Worm (Caenorhabditis elegans) whole organism, late embryonic: ENCODE data around the gene lgc-45.
A peak's percentile ranks its signal among the peaks of the same experiment; 100 is the strongest.

ENCODE experiments used
- C08G9.2 ChIP-seq: sonication (generic microtip); optimal IDR thresholded peaks from 2 replicates; lab custom pipeline; 2016; ENCODE audit warnings: mild to moderate bottlenecking, missing genetic modification characterization, moderate library complexity, missing compliant biosample characterization
- C38D4.7 ChIP-seq: fragments of 200-800 bp; sonication (Bioruptor generic); optimal IDR thresholded peaks from 2 replicates; lab custom pipeline; 2018; ENCODE audit warnings: mild to moderate bottlenecking, missing genetic modification characterization, moderate library complexity, missing compliant biosample characterization
- F13H6.1 ChIP-seq: sonication (generic microtip); optimal IDR thresholded peaks from 2 replicates; lab custom pipeline; 2016; ENCODE audit warnings: missing genetic modification characterization, missing compliant biosample characterization
- K02D7.2 ChIP-seq: sonication (generic microtip); optimal IDR thresholded peaks from 2 replicates; lab custom pipeline; 2017; ENCODE audit warnings: mild to moderate bottlenecking, missing genetic modification characterization, missing compliant biosample characterization
- T23F11.4 ChIP-seq: fragments of 200-800 bp; sonication (Bioruptor generic); optimal IDR thresholded peaks from 2 replicates; lab custom pipeline; 2018; ENCODE audit warnings: mild to moderate bottlenecking, missing genetic modification characterization, missing compliant biosample characterization
- ama-1 ChIP-seq: fragments of 150-350 bp; optimal IDR thresholded peaks from 2 replicates; lab custom pipeline; 2014
- ceh-14 ChIP-seq: sonication (generic microtip); optimal IDR thresholded peaks from 2 replicates; lab custom pipeline; 2016; ENCODE audit warnings: missing genotype, missing genetic modification characterization, missing compliant biosample characterization
- ceh-18 ChIP-seq: sonication (generic microtip); optimal IDR thresholded peaks from 2 replicates; lab custom pipeline; 2016; ENCODE audit warnings: missing genetic modification characterization, missing compliant biosample characterization
- ceh-19 ChIP-seq: fragments of 200-800 bp; sonication (Bioruptor generic); optimal IDR thresholded peaks from 2 replicates; lab custom pipeline; 2018; ENCODE audit warnings: mild to moderate bottlenecking, missing genetic modification characterization, missing compliant biosample characterization
- ceh-2 ChIP-seq: sonication (generic microtip); optimal IDR thresholded peaks from 2 replicates; lab custom pipeline; 2016; ENCODE audit warnings: missing genotype, missing genetic modification characterization, missing compliant biosample characterization
- ceh-22 ChIP-seq: sonication (generic microtip); optimal IDR thresholded peaks from 2 replicates; lab custom pipeline; 2017; ENCODE audit warnings: missing biosample characterization, missing genetic modification characterization
- ceh-24 ChIP-seq: sonication (generic microtip); optimal IDR thresholded peaks from 2 replicates; lab custom pipeline; 2016; ENCODE audit warnings: mild to moderate bottlenecking, missing genetic modification characterization, missing compliant biosample characterization
- ceh-30 ChIP-seq: fragments of 150-350 bp; optimal IDR thresholded peaks from 2 replicates; lab custom pipeline; 2014; ENCODE audit warnings: missing biosample characterization, missing genetic modification characterization
- ceh-31 ChIP-seq: sonication (generic microtip); optimal IDR thresholded peaks from 2 replicates; lab custom pipeline; 2016; ENCODE audit warnings: missing genetic modification characterization, missing compliant biosample characterization
- ceh-34 ChIP-seq: sonication (generic microtip); optimal IDR thresholded peaks from 2 replicates; lab custom pipeline; 2016; ENCODE audit warnings: mild to moderate bottlenecking, missing genetic modification characterization, missing compliant biosample characterization
- ceh-45 ChIP-seq: fragments of 200-800 bp; sonication (Bioruptor generic); IDR thresholded peaks from 2 replicates; pipeline ENCODE4 v1.3.6; 2022; ENCODE audit warnings: missing genetic modification reagents, missing genetic modification characterization, missing compliant biosample characterization
- ceh-6 ChIP-seq: fragments of 200-800 bp; sonication (Bioruptor generic); optimal IDR thresholded peaks from 2 replicates; lab custom pipeline; 2018; ENCODE audit warnings: mild to moderate bottlenecking, missing genetic modification characterization, missing compliant biosample characterization
- dmd-4 ChIP-seq: sonication (generic microtip); optimal IDR thresholded peaks from 2 replicates; lab custom pipeline; 2016; ENCODE audit warnings: borderline replicate concordance, missing genetic modification characterization, missing compliant biosample characterization
- elt-4 ChIP-seq: sonication (generic microtip); optimal IDR thresholded peaks from 2 replicates; lab custom pipeline; 2016; ENCODE audit warnings: missing genetic modification characterization, missing compliant biosample characterization
- ets-4 ChIP-seq: sonication (generic microtip); optimal IDR thresholded peaks from 2 replicates; lab custom pipeline; 2016; ENCODE audit warnings: missing genetic modification characterization, missing compliant biosample characterization
- fax-1 ChIP-seq: sonication (generic microtip); optimal IDR thresholded peaks from 2 replicates; lab custom pipeline; 2016; ENCODE audit warnings: missing genotype, missing genetic modification characterization, missing compliant biosample characterization
- fkh-10 ChIP-seq: fragments of 150-350 bp; optimal IDR thresholded peaks from 2 replicates; lab custom pipeline; 2014; ENCODE audit warnings: missing biosample characterization, missing genetic modification reagents, missing genetic modification characterization
- hlh-30 ChIP-seq: sonication (generic microtip); optimal IDR thresholded peaks from 2 replicates; lab custom pipeline; 2017; ENCODE audit warnings: antibody characterized with exemption, missing genetic modification characterization, missing compliant biosample characterization; ENCODE audit not compliant: insufficient read depth
- lim-6 ChIP-seq: sonication (generic microtip); optimal IDR thresholded peaks from 2 replicates; lab custom pipeline; 2016; ENCODE audit warnings: missing genetic modification characterization, missing compliant biosample characterization
- madf-2 ChIP-seq: sonication (generic microtip); optimal IDR thresholded peaks from 2 replicates; lab custom pipeline; 2017; ENCODE audit warnings: missing genetic modification characterization, missing compliant biosample characterization
- nfya-1 ChIP-seq: sonication (generic microtip); optimal IDR thresholded peaks from 2 replicates; lab custom pipeline; 2017; ENCODE audit warnings: missing genetic modification characterization, mild to moderate bottlenecking, missing compliant biosample characterization, antibody characterized with exemption, moderate library complexity
- nhr-11 ChIP-seq: fragments of 150-350 bp; optimal IDR thresholded peaks from 2 replicates; lab custom pipeline; 2014; ENCODE audit warnings: missing biosample characterization, missing genetic modification characterization
- nhr-232 ChIP-seq: sonication (generic microtip); optimal IDR thresholded peaks from 2 replicates; lab custom pipeline; 2016; ENCODE audit warnings: missing genetic modification characterization, missing compliant biosample characterization
- pag-3 ChIP-seq: sonication (generic microtip); optimal IDR thresholded peaks from 2 replicates; lab custom pipeline; 2016; ENCODE audit warnings: missing compliant biosample characterization, missing genetic modification characterization, borderline replicate concordance
- pat-9 ChIP-seq: fragments of 200-800 bp; sonication (Bioruptor generic); optimal IDR thresholded peaks from 2 replicates; lab custom pipeline; 2018; ENCODE audit warnings: mild to moderate bottlenecking, missing genetic modification characterization, moderate library complexity, missing compliant biosample characterization
- pha-2 ChIP-seq: sonication (generic microtip); optimal IDR thresholded peaks from 2 replicates; lab custom pipeline; 2017; ENCODE audit warnings: mild to moderate bottlenecking, missing genetic modification characterization, missing compliant biosample characterization
- pqm-1 ChIP-seq: sonication (generic microtip); optimal IDR thresholded peaks from 2 replicates; lab custom pipeline; 2016; ENCODE audit warnings: missing genetic modification characterization, missing compliant biosample characterization
- pros-1 ChIP-seq: fragments of 150-350 bp; optimal IDR thresholded peaks from 2 replicates; lab custom pipeline; 2014; ENCODE audit warnings: missing biosample characterization, missing genetic modification reagents, missing genetic modification characterization
- sox-2 ChIP-seq: fragments of 200-800 bp; sonication (Bioruptor generic); IDR thresholded peaks from 2 replicates; pipeline ENCODE4 v1.3.6; 2022; ENCODE audit warnings: missing genetic modification reagents, missing genetic modification characterization, missing compliant biosample characterization
- sox-4 ChIP-seq: sonication (generic microtip); optimal IDR thresholded peaks from 2 replicates; lab custom pipeline; 2017; ENCODE audit warnings: mild to moderate bottlenecking, missing genetic modification characterization, inconsistent platforms, missing compliant biosample characterization
- syd-9 ChIP-seq: sonication (generic microtip); optimal IDR thresholded peaks from 2 replicates; lab custom pipeline; 2016; ENCODE audit warnings: mild to moderate bottlenecking, missing genetic modification characterization, moderate library complexity, missing compliant biosample characterization
- tbx-2 ChIP-seq: sonication (generic microtip); optimal IDR thresholded peaks from 2 replicates; lab custom pipeline; 2016; ENCODE audit warnings: missing genetic modification characterization, missing compliant biosample characterization
- unc-3 ChIP-seq, 2 experiments: fragments of 200-800 bp in 1 of 2; sonication (Bioruptor generic) in 1 of 2; sonication (generic microtip) in 1 of 2; conservative IDR thresholded peaks in 1 of 2; optimal IDR thresholded peaks in 1 of 2; 2 replicates each; pipeline versions ENCODE4 v1.3.6 to Lab custom; 2016 to 2022; ENCODE audit warnings: missing compliant biosample characterization in 2 of 2, missing genetic modification characterization in 2 of 2, missing genetic modification reagents in 1 of 2
- unc-42 ChIP-seq: sonication (generic microtip); optimal IDR thresholded peaks from 2 replicates; lab custom pipeline; 2016; ENCODE audit warnings: missing genotype, missing genetic modification characterization, missing compliant biosample characterization
- zip-5 ChIP-seq: sonication (generic microtip); optimal IDR thresholded peaks from 2 replicates; lab custom pipeline; 2016; ENCODE audit warnings: missing genetic modification characterization, missing compliant biosample characterization

The lgc-45 gene

DNA sequence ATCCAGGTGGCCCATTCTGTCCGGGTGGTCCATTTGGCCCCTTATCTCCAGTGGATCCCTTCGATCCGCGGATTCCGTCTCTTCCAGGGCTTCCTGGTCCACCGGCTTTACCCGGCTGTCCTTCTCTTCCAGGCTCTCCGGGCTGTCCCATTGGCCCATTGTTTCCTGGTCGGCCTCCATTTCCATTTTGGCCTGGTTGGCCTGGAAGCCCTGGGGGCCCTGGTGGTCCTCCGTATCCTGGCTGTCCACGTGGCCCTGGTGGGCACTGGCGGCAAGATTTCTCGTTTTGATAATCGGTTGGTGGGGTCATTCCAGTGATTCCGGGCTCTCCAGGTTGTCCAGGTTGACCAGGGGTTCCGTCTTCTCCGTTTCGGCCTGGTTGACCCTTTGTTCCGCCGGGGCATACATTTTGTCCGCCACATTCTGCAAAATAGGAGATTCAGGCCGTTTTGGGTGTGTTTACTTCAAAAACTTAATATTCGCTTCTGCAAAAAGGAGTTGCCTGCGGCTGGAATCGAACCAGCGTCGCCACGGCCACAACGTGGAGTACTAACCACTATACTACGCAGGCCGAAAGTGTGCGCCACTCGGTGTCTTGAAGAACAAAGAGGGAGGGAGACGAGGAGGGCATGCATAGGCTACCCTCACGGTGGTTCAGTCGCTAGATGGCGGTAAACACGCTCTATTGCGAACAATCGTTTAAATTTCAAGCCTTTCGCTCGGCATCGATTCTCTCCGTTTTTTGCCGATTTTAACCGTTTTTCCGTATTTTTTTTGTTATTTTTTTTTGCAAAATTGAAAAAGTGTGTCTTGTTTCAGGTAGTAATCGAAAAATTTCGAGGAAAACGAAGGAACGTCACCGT is 36.1 kb upstream of the lgc-45 start, which contains the start of gene W09G10.9 (continued):
- TF ChIP-seq zip-5 (tag; lab: Kevin White, UChicago) (peak; percentile 51), sox-2 (GFP tag; lab: Robert Waterston, UW) (peak; percentile 88), F13H6.1 (tag; lab: Kevin White, UChicago) (no peak), pat-9 (tag; lab: Kevin White, UChicago) (peak; percentile 73), dmd-4 (tag; lab: Kevin White, UChicago) (peak; percentile 70), ceh-30 (no peak), T23F11.4 (peak; percentile 56), C08G9.2 (tag; lab: Kevin White, UChicago) (peak; percentile 4), ceh-2 (tag; lab: Kevin White, UChicago) (peak; percentile 50), ceh-14 (peak; percentile 13), fkh-10 (GFP tag; lab: Kevin White, UChicago) (no peak), ama-1 (no peak), tbx-2 (tag; lab: Kevin White, UChicago) (peak; percentile 80), fax-1 (tag; lab: Kevin White, UChicago) (peak; percentile 65), hlh-30 (tag; lab: Kevin White, UChicago) (peak; percentile 5), ceh-22 (peak; percentile 59), pqm-1 (tag; lab: Kevin White, UChicago) (no peak), pag-3 (tag; lab: Kevin White, UChicago) (no peak), pha-2 (tag; lab: Kevin White, UChicago) (peak; percentile 77), nhr-232 (tag; lab: Kevin White, UChicago) (peak; percentile 65), nhr-11 (tag; lab: Kevin White, UChicago) (no peak), elt-4 (tag; lab: Kevin White, UChicago) (no peak), ceh-45 (GFP tag; lab: Robert Waterston, UW) (peak; percentile 79), syd-9 (tag; lab: Kevin White, UChicago) (no peak), ceh-24 (no peak), K02D7.2 (peak; percentile 56), madf-2 (tag; lab: Kevin White, UChicago) (peak; percentile 76), ceh-6 (GFP tag; lab: Kevin White, UChicago) (peak; percentile 83), unc-3 (GFP tag; conservative IDR thresholded peaks at IDR 0.05; lab: Robert Waterston, UW) (peak; percentile 90), unc-3 (tag; optimal IDR thresholded peaks at IDR 0.05; lab: Kevin White, UChicago) (peak; percentile 71), ceh-19 (GFP tag; lab: Kevin White, UChicago) (peak; percentile 77), sox-4 (tag; lab: Kevin White, UChicago) (peak; percentile 80), lim-6 (tag; lab: Kevin White, UChicago) (no peak), C38D4.7 (GFP tag; lab: Kevin White, UChicago) (peak; percentile 63), pros-1 (tag; lab: Kevin White, UChicago) (no peak), ets-4 (tag; lab: Kevin White, UChicago) (no peak)

DNA sequence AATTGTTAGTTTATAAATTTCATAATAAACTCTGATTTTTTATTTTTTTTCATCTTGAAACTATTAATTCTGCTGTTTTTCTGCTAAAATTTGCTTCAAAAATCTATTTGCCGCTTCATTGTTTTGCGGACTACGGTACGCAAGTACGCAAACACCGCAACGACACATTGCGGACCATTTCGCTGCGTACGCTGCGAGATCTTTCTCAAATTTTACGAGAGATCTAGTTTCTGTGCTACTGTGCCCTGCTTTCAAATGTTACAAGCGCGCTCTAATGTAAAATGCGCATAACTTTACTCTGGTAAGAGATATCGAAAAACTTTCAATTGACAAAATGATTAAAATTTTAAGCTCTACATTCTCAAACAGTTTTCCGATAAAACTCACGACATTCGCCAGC is 33.7 kb upstream of the lgc-45 start:
- peak; percentile 50 for TF ChIP-seq nfya-1
- TF ChIP-seq unc-42 (tag; lab: Kevin White, UChicago): peak; percentile 27
- TF ChIP-seq ceh-34 (tag; lab: Kevin White, UChicago): peak; percentile 81
- TF ChIP-seq ceh-18 (tag; lab: Kevin White, UChicago): peak; percentile 41
- peak; percentile 13 for TF ChIP-seq ceh-31 (tag; lab: Kevin White, UChicago)
- TF ChIP-seq sox-2 (GFP tag; lab: Robert Waterston, UW): peak; percentile 41; the same call in 1 of the 2 replicates
- TF ChIP-seq tbx-2 (tag; lab: Kevin White, UChicago): peak; percentile 18
